Fruit fly (Drosophila melanogaster): Measurements from ENCODE around the gene Yp3.

Gene Yp3

DNA sequence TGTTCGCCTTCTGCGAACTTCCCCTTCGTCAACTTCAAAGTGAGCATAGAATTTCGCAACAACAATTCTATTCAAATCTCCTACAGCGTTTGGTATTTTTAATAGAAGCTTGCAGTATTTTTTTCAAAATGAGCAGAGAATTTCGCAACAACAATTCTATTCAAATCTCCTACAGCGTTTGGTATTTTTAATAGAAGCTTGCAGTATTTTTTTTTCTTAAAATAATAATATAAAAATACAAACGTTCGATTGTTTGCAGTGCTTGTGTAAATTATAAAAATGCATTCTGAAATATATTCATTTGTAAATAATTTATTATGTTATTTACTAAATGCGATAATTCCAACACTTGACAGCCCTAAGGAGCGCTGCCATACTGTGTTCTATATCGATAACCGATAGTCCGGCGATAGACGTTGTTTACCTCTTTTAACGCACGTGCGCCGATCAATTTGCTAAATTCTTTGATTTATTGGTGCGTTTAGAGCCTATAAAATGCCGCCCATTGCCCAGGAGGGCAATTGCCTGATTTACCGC is 2.5 kb upstream of the Yp3 start, which contains the start of the genes CG32625 and Rtc1:
Gene CG32625, minus strand, starts transcription at position 51 of the 537 bp plus-strand sequence.
Gene Rtc1, plus strand, starts transcription at position 404 of the 537 bp plus-strand sequence.
- TF ChIP-seq CG15011 (GFP tag; optimal IDR thresholded peaks at IDR 0.05): no peak
- TF ChIP-seq Max (GFP tag; optimal IDR thresholded peaks at IDR 0.05): peak; percentile 73
- TF ChIP-seq CG7372 (GFP tag; IDR thresholded peaks at IDR 0.05): no peak
- TF ChIP-seq oc (tag; optimal IDR thresholded peaks at IDR 0.05): no peak
- no peak for TF ChIP-seq Hey (tag; optimal IDR thresholded peaks at IDR 0.05)
- TF ChIP-seq Oli (tag; optimal IDR thresholded peaks at IDR 0.05): peak; percentile 17
- no peak for TF ChIP-seq vfl (GFP tag; optimal IDR thresholded peaks at IDR 0.05)
- TF ChIP-seq stwl (tag; optimal IDR thresholded peaks at IDR 0.05): peak; percentile 74
- TF ChIP-seq CG11696 (GFP tag; IDR thresholded peaks at IDR 0.05): no peak
- TF ChIP-seq CG33557 (GFP tag; optimal IDR thresholded peaks at IDR 0.05): peak; percentile 7
- TF ChIP-seq CG1233 (GFP tag; optimal IDR thresholded peaks at IDR 0.05): no peak
- TF ChIP-seq E2f2 (GFP tag; IDR thresholded peaks at IDR 0.05): peak; percentile 61
- TF ChIP-seq Fer2 (tag; optimal IDR thresholded peaks at IDR 0.05): peak; percentile 28
- TF ChIP-seq Awh (GFP tag; IDR thresholded peaks at IDR 0.05): no peak; the same call in 1 of the 2 replicates
- TF ChIP-seq Hsf (GFP tag; optimal IDR thresholded peaks at IDR 0.05): peak; percentile 28
- TF ChIP-seq CG5245 (GFP tag; optimal IDR thresholded peaks at IDR 0.05): no peak
- peak; percentile 21 for TF ChIP-seq CG4854 (GFP tag; optimal IDR thresholded peaks at IDR 0.05)
- no peak for TF ChIP-seq CG11560 (tag; IDR thresholded peaks at IDR 0.05)
- TF ChIP-seq yki (optimal IDR thresholded peaks at IDR 0.05): no peak
- TF ChIP-seq ato (GFP tag; IDR thresholded peaks at IDR 0.05; ENCODE audit: partially characterized antibody): no peak; the same call in 1 of the 2 replicates
- TF ChIP-seq CG31365 (tag; optimal IDR thresholded peaks at IDR 0.05): no peak
- no peak for TF ChIP-seq CG10462 (GFP tag; optimal IDR thresholded peaks at IDR 0.05)
- no peak for TF ChIP-seq repo (GFP tag; optimal IDR thresholded peaks at IDR 0.05)
- TF ChIP-seq usp (GFP tag; optimal IDR thresholded peaks at IDR 0.05): no peak
- TF ChIP-seq CG13424 (tag; optimal IDR thresholded peaks at IDR 0.05): peak; percentile 60
- no peak for TF ChIP-seq Mes4 (GFP tag; optimal IDR thresholded peaks at IDR 0.05)
- TF ChIP-seq CG14014 (GFP tag; IDR thresholded peaks at IDR 0.05): peak; percentile 36; the same call in 1 of the 2 replicates
- TF ChIP-seq CG12104 (GFP tag; optimal IDR thresholded peaks at IDR 0.05): no peak
- TF ChIP-seq nau (GFP tag; optimal IDR thresholded peaks at IDR 0.05): no peak
- peak; percentile 11 for TF ChIP-seq BtbVII (GFP tag; optimal IDR thresholded peaks at IDR 0.05)
- no peak for TF ChIP-seq twi (tag; optimal IDR thresholded peaks at IDR 0.05)
- TF ChIP-seq CG34422 (GFP tag; IDR thresholded peaks at IDR 0.05): 0 out of 3 replicates have a peak, but pooled peaks have one; percentile 22
- no peak for TF ChIP-seq CG8359 (GFP tag; optimal IDR thresholded peaks at IDR 0.05; ENCODE audit: borderline replicate concordance)
- TF ChIP-seq cg (GFP tag; optimal IDR thresholded peaks at IDR 0.05): no peak
- no peak for TF ChIP-seq slp2 (GFP tag; optimal IDR thresholded peaks at IDR 0.05)
- TF ChIP-seq bowl (GFP tag; IDR thresholded peaks at IDR 0.05): no peak
- TF ChIP-seq nmo (GFP tag; optimal IDR thresholded peaks at IDR 0.05): peak; percentile 63
- peak; percentile 54 for TF ChIP-seq CG15601 (tag; optimal IDR thresholded peaks at IDR 0.05)
- peak; percentile 38 for TF ChIP-seq CG1603 (tag; optimal IDR thresholded peaks at IDR 0.05)
- TF ChIP-seq CG2120 (GFP tag; optimal IDR thresholded peaks at IDR 0.05): peak; percentile 42
- no peak for TF ChIP-seq CG6272 (GFP tag; IDR thresholded peaks at IDR 0.05)
- no peak for TF ChIP-seq CG6813 (GFP tag; optimal IDR thresholded peaks at IDR 0.05)
- TF ChIP-seq CG18599 (GFP tag; optimal IDR thresholded peaks at IDR 0.05): peak; percentile 54
- no peak for TF ChIP-seq wor (GFP tag; IDR thresholded peaks at IDR 0.05)
- TF ChIP-seq Camta (GFP tag; optimal IDR thresholded peaks at IDR 0.05): no peak
- TF ChIP-seq B-H2 (GFP tag; optimal IDR thresholded peaks at IDR 0.05): peak; percentile 70
- TF ChIP-seq CG16779 (GFP tag; IDR thresholded peaks at IDR 0.05): no peak
- TF ChIP-seq Atf-2 (GFP tag; optimal IDR thresholded peaks at IDR 0.05): no peak
- no peak for TF ChIP-seq ac (GFP tag; optimal IDR thresholded peaks at IDR 0.05)
- peak; percentile 45 for TF ChIP-seq CG18262 (tag; optimal IDR thresholded peaks at IDR 0.05)
- no peak for TF ChIP-seq aop (GFP tag; IDR thresholded peaks at IDR 0.05)
